Fruit fly (Drosophila melanogaster) whole organism, prepupa: ENCODE results near the gene Tcs3.

ENCODE experiments used
- CG10669 ChIP-seq: fragments of 200-800 bp; sonication (Bioruptor generic); optimal IDR thresholded peaks from 3 replicates; lab custom pipeline; 2018; ENCODE audit warnings: missing biosample characterization, mild to moderate bottlenecking, missing genetic modification characterization, moderate library complexity
- CG11902 ChIP-seq: fragments of 200-800 bp; sonication (Bioruptor generic); optimal IDR thresholded peaks from 3 replicates; lab custom pipeline; 2016; ENCODE audit warnings: missing biosample characterization, missing genetic modification characterization
- CG15336 ChIP-seq: fragments of 200-800 bp; sonication (Bioruptor generic); IDR thresholded peaks from 2 replicates; pipeline ENCODE4 v1.3.6; 2022; ENCODE audit warnings: missing biosample characterization, missing genetic modification characterization
- CG16779 ChIP-seq: fragments of 200-800 bp; sonication (Bioruptor generic); optimal IDR thresholded peaks from 3 replicates; lab custom pipeline; 2017; ENCODE audit warnings: missing biosample characterization, mild to moderate bottlenecking, missing genetic modification characterization
- CG6276 ChIP-seq: fragments of 200-800 bp; sonication (Bioruptor generic); optimal IDR thresholded peaks from 2 replicates; lab custom pipeline; 2017; ENCODE audit warnings: missing biosample characterization, mild to moderate bottlenecking, missing genetic modification characterization
- CG6808 ChIP-seq: fragments of 200-800 bp; sonication (Bioruptor generic); optimal IDR thresholded peaks from 3 replicates; lab custom pipeline; 2017; ENCODE audit warnings: missing biosample characterization, missing genetic modification characterization, mild to moderate bottlenecking, moderate library complexity, missing genetic modification reagents
- CG8119 ChIP-seq: fragments of 200-800 bp; sonication (Bioruptor generic); IDR thresholded peaks from 3 replicates; pipeline ENCODE4 v1.3.6; 2022; ENCODE audit warnings: missing biosample characterization, missing genetic modification characterization
- CG8319 ChIP-seq: fragments of 200-800 bp; sonication (Bioruptor generic); optimal IDR thresholded peaks from 3 replicates; lab custom pipeline; 2016; ENCODE audit warnings: missing biosample characterization, missing genetic modification characterization
- CG8632 ChIP-seq: fragments of 200-800 bp; sonication (Bioruptor generic); optimal IDR thresholded peaks from 3 replicates; lab custom pipeline; 2016; ENCODE audit warnings: missing biosample characterization, missing genetic modification characterization
- CG9139 ChIP-seq: fragments of 200-800 bp; sonication (Bioruptor generic); optimal IDR thresholded peaks from 3 replicates; lab custom pipeline; 2017; ENCODE audit warnings: missing biosample characterization, mild to moderate bottlenecking, missing genetic modification characterization
- Eip75B ChIP-seq: fragments of 200-800 bp; sonication (Bioruptor generic); optimal IDR thresholded peaks from 3 replicates; lab custom pipeline; 2016; ENCODE audit warnings: missing biosample characterization, missing genetic modification characterization
- Eip78C ChIP-seq: fragments of 200-800 bp; sonication (Bioruptor generic); peaks from one replicate; lab custom pipeline; 2016; ENCODE audit warnings: missing biosample characterization, missing genetic modification characterization
- Ets21C ChIP-seq: fragments of 200-800 bp; sonication (Bioruptor generic); optimal IDR thresholded peaks from 3 replicates; lab custom pipeline; 2016; ENCODE audit warnings: missing biosample characterization, missing genetic modification characterization
- Gug ChIP-seq: fragments of 200-800 bp; sonication (Bioruptor generic); IDR thresholded peaks from 2 replicates; pipeline ENCODE4 v1.3.6; 2022; ENCODE audit warnings: missing biosample characterization, missing genetic modification characterization
- Hr38 ChIP-seq: sonication (Bioruptor generic); optimal IDR thresholded peaks from 2 replicates; lab custom pipeline; 2016; ENCODE audit warnings: missing biosample characterization, missing genetic modification characterization
- Hr39 ChIP-seq: fragments of 200-800 bp; sonication (Bioruptor generic); optimal IDR thresholded peaks from 2 replicates; lab custom pipeline; 2016; ENCODE audit warnings: missing biosample characterization, missing genetic modification characterization
- Hr4 ChIP-seq: fragments of 200-800 bp; sonication (Bioruptor generic); optimal IDR thresholded peaks from 3 replicates; lab custom pipeline; 2016; ENCODE audit warnings: missing biosample characterization, missing genetic modification characterization
- Lpt ChIP-seq: fragments of 200-800 bp; sonication (Bioruptor generic); optimal IDR thresholded peaks from 3 replicates; lab custom pipeline; 2016; ENCODE audit warnings: missing biosample characterization, missing genetic modification characterization
- Met ChIP-seq: fragments of 200-800 bp; sonication (Bioruptor generic); optimal IDR thresholded peaks from 3 replicates; lab custom pipeline; 2016; ENCODE audit warnings: missing biosample characterization, missing genetic modification characterization
- Smox ChIP-seq: fragments of 200-800 bp; sonication (Bioruptor generic); optimal IDR thresholded peaks from 3 replicates; lab custom pipeline; 2016; ENCODE audit warnings: missing biosample characterization, missing genetic modification characterization
- Sox102F ChIP-seq: fragments of 200-800 bp; sonication (Bioruptor generic); optimal IDR thresholded peaks from 2 replicates; lab custom pipeline; 2016; ENCODE audit warnings: missing biosample characterization, mild to moderate bottlenecking, missing genetic modification characterization
- Sox14 ChIP-seq: fragments of 200-800 bp; sonication (Bioruptor generic); optimal IDR thresholded peaks from 3 replicates; lab custom pipeline; 2016; ENCODE audit warnings: missing biosample characterization, missing genetic modification characterization
- achi ChIP-seq: fragments of 200-800 bp; sonication (Bioruptor generic); optimal IDR thresholded peaks from 3 replicates; lab custom pipeline; 2016; ENCODE audit warnings: missing biosample characterization, missing genetic modification characterization
- acj6 ChIP-seq: fragments of 200-800 bp; sonication (Bioruptor generic); optimal IDR thresholded peaks from 3 replicates; lab custom pipeline; 2016; ENCODE audit warnings: missing biosample characterization, missing genetic modification characterization
- cyc ChIP-seq: fragments of 200-800 bp; sonication (Bioruptor generic); optimal IDR thresholded peaks from 3 replicates; lab custom pipeline; 2016; ENCODE audit warnings: missing biosample characterization, missing genetic modification characterization
- dac ChIP-seq: fragments of 200-800 bp; sonication (Bioruptor generic); optimal IDR thresholded peaks from 2 replicates; lab custom pipeline; 2017; ENCODE audit warnings: missing biosample characterization, mild to moderate bottlenecking, missing genetic modification characterization
- dsx ChIP-seq: fragments of 200-800 bp; optimal IDR thresholded peaks from 3 replicates; lab custom pipeline; 2019; ENCODE audit warnings: missing biosample characterization, mild to moderate bottlenecking, missing genetic modification characterization, moderate library complexity; ENCODE audit not compliant: poor library complexity, severe bottlenecking
- fd85E ChIP-seq: fragments of 200-800 bp; sonication (Bioruptor generic); optimal IDR thresholded peaks from 3 replicates; lab custom pipeline; 2016; ENCODE audit warnings: missing biosample characterization, missing genetic modification characterization
- fkh ChIP-seq: fragments of 200-800 bp; sonication (Bioruptor generic); optimal IDR thresholded peaks from 3 replicates; lab custom pipeline; 2017; ENCODE audit warnings: missing biosample characterization, mild to moderate bottlenecking, missing genetic modification characterization, moderate library complexity
- net ChIP-seq: fragments of 200-800 bp; sonication (Bioruptor generic); optimal IDR thresholded peaks from 3 replicates; lab custom pipeline; 2016; ENCODE audit warnings: missing biosample characterization, missing genetic modification characterization
- pdm3 ChIP-seq: fragments of 200-800 bp; sonication (Bioruptor generic); optimal IDR thresholded peaks from 3 replicates; lab custom pipeline; 2016; ENCODE audit warnings: missing biosample characterization, missing genetic modification characterization
- spab ChIP-seq: fragments of 200-800 bp; sonication (Bioruptor generic); optimal IDR thresholded peaks from 2 replicates; lab custom pipeline; 2017; ENCODE audit warnings: missing biosample characterization, mild to moderate bottlenecking, missing genetic modification characterization, missing genetic modification reagents
- ss ChIP-seq, 2 experiments: fragments of 200-800 bp; sonication (Bioruptor generic); optimal IDR thresholded peaks; 2 replicates in 1 of 2; 3 replicates in 1 of 2; lab custom pipeline; 2017 to 2018; ENCODE audit warnings: mild to moderate bottlenecking in 2 of 2, missing biosample characterization in 2 of 2, missing genetic modification characterization in 2 of 2, moderate library complexity in 1 of 2
- svp ChIP-seq: fragments of 200-800 bp; sonication (Bioruptor generic); peaks from one replicate; lab custom pipeline; 2016; ENCODE audit warnings: missing biosample characterization, missing genetic modification characterization
- topi ChIP-seq: fragments of 200-800 bp; sonication (Bioruptor generic); optimal IDR thresholded peaks from 3 replicates; lab custom pipeline; 2016; ENCODE audit warnings: missing biosample characterization, missing genetic modification characterization
- vri ChIP-seq: fragments of 200-800 bp; sonication (Bioruptor generic); optimal IDR thresholded peaks from 3 replicates; lab custom pipeline; 2016; ENCODE audit warnings: missing biosample characterization, mild to moderate bottlenecking, missing genetic modification characterization

The Tcs3 gene

dm6 chr3L:16384145-16384705 is 32.4 kb downstream of the Tcs3 start:
- TF ChIP-seq Met (no peak), CG10669 (GFP tag; lab: Kevin White, UChicago) (no peak), Hr39 (no peak), Hr4 (GFP tag; lab: Kevin White, UChicago) (no peak), topi (GFP tag; lab: Kevin White, UChicago) (no peak), Lpt (no peak), svp (GFP tag; lab: Kevin White, UChicago) (no peak), CG16779 (peak; percentile 15), dsx (GFP tag; lab: Kevin White, UChicago) (no peak), Eip78C (GFP tag; lab: Kevin White, UChicago) (peak; percentile 38), ss (GFP tag; optimal IDR thresholded peaks at IDR 0.05; lab: Kevin White, UChicago) (peak in 1 of 2 experiments; percentile 9), Hr38 (GFP tag; lab: Kevin White, UChicago) (no peak), Eip75B (GFP tag; lab: Kevin White, UChicago) (no peak), CG11902 (no peak), CG15336 (GFP tag; lab: Robert Waterston, UW) (no peak), fd85E (no peak), vri (GFP tag; lab: Kevin White, UChicago) (peak; percentile 32), achi (no peak), Gug (GFP tag; lab: Robert Waterston, UW) (no peak), Sox102F (GFP tag; lab: Kevin White, UChicago) (no peak), net (GFP tag; lab: Kevin White, UChicago) (no peak), acj6 (GFP tag; lab: Kevin White, UChicago) (no peak), spab (no peak), Ets21C (GFP tag; lab: Kevin White, UChicago) (no peak), CG8119 (GFP tag; lab: Robert Waterston, UW) (peak; percentile 51; the same call in 1 of the 3 replicates), CG6276 (peak; percentile 52), fkh (no peak), dac (GFP tag; lab: Kevin White, UChicago) (no peak), pdm3 (no peak)
- TF ChIP-seq, all 60 proteins: peak for 6

dm6 chr3L:16385252-16385879 is 33.6 kb downstream of the Tcs3 start:
- TF ChIP-seq CG16779 (peak; percentile 68), CG8319 (GFP tag; lab: Kevin White, UChicago) (peak; percentile 88), CG6808 (GFP tag; lab: Kevin White, UChicago) (peak; percentile 47), Smox (GFP tag; lab: Kevin White, UChicago) (no peak), CG9139 (peak; percentile 37), svp (GFP tag; lab: Kevin White, UChicago) (peak; percentile 86), dsx (GFP tag; lab: Kevin White, UChicago) (peak; percentile 15), Gug (GFP tag; lab: Robert Waterston, UW) (no peak), topi (GFP tag; lab: Kevin White, UChicago) (no peak), CG8632 (peak; percentile 11), cyc (no peak), Eip78C (GFP tag; lab: Kevin White, UChicago) (peak; percentile 60), net (GFP tag; lab: Kevin White, UChicago) (no peak), CG6276 (peak; percentile 19), CG8119 (GFP tag; lab: Robert Waterston, UW) (peak; percentile 33; the same call in 1 of the 3 replicates), fkh (peak; percentile 36), vri (GFP tag; lab: Kevin White, UChicago) (peak; percentile 84), ss (GFP tag; optimal IDR thresholded peaks at IDR 0.05; lab: Kevin White, UChicago) (peak; percentile 83), Sox14 (peak; percentile 32)
